Worm (Caenorhabditis elegans) whole organism, midembryonic: ENCODE data around the gene tebp-1.

ENCODE experiments used
- cog-1 ChIP-seq: sonication (generic microtip); optimal IDR thresholded peaks from 2 replicates; lab custom pipeline; 2016; ENCODE audit warnings: missing genetic modification characterization, missing compliant biosample characterization
- flt-1 ChIP-seq: fragments of 200-800 bp; sonication (Bioruptor generic); IDR thresholded peaks from 2 replicates; pipeline ENCODE4 v1.3.6; 2022; ENCODE audit warnings: missing genetic modification characterization, missing compliant biosample characterization
- klf-2 ChIP-seq: fragments of 200-800 bp; sonication (Bioruptor generic); conservative IDR thresholded peaks from 2 replicates; pipeline ENCODE4 v1.3.6; 2022; ENCODE audit warnings: missing genetic modification reagents, missing genetic modification characterization, missing compliant biosample characterization
- med-1 ChIP-seq: sonication (generic microtip); optimal IDR thresholded peaks from 2 replicates; lab custom pipeline; 2017; ENCODE audit warnings: missing genetic modification characterization, mild to moderate bottlenecking, missing compliant biosample characterization, antibody characterized with exemption, missing genetic modification reagents; ENCODE audit not compliant: insufficient read depth
- ref-1 ChIP-seq: fragments of 200-800 bp; sonication (Bioruptor generic); conservative IDR thresholded peaks from 2 replicates; pipeline ENCODE4 v1.3.6; 2022; ENCODE audit warnings: missing genetic modification reagents, missing genetic modification characterization, missing compliant biosample characterization
- tab-1 ChIP-seq: fragments of 200-800 bp; sonication (Bioruptor generic); IDR thresholded peaks from 2 replicates; pipeline ENCODE4 v1.3.6; 2022; ENCODE audit warnings: missing genetic modification characterization, missing compliant biosample characterization
- ztf-23 ChIP-seq: fragments of 200-800 bp; sonication (Bioruptor generic); IDR thresholded peaks from 2 replicates; pipeline ENCODE4 v1.3.6; 2022; ENCODE audit warnings: missing genetic modification reagents, missing genetic modification characterization, missing compliant biosample characterization
- ztf-29 ChIP-seq: fragments of 200-800 bp; sonication (Bioruptor generic); IDR thresholded peaks from 2 replicates; pipeline ENCODE4 v1.3.6; 2022; ENCODE audit warnings: missing genetic modification reagents, missing genetic modification characterization, missing compliant biosample characterization

- TF ChIP-seq flt-1 (GFP tag; lab: Robert Waterston, UW), result no peak
- TF ChIP-seq med-1 (GFP tag; lab: Kevin White, UChicago), result no peak
- TF ChIP-seq ztf-23, result no peak
- no peak for TF ChIP-seq cog-1 (tag; lab: Kevin White, UChicago)
- TF ChIP-seq ref-1 (GFP tag; lab: Robert Waterston, UW), result no peak
- no peak for TF ChIP-seq klf-2 (GFP tag; lab: Robert Waterston, UW)
- no peak for TF ChIP-seq ztf-29 (GFP tag; lab: Robert Waterston, UW)
- no peak for TF ChIP-seq tab-1
Observed at ce11 chrII:14377796-14378195, 16.0 kb downstream of the tebp-1 start, which contains the start of gene acr-20.
